Worm (Caenorhabditis elegans) whole organism, mixed stage, embryonic: ENCODE data around the gene C36A4.10.

ENCODE experiments used
- M03D4.4 ChIP-seq: sonication (generic microtip); optimal IDR thresholded peaks from 2 replicates; lab custom pipeline; 2017; ENCODE audit warnings: mild to moderate bottlenecking, missing genetic modification characterization, missing compliant biosample characterization
- bed-3 ChIP-seq: fragments of 200-800 bp; sonication (Bioruptor generic); optimal IDR thresholded peaks from 3 replicates; lab custom pipeline; 2018; ENCODE audit warnings: mild to moderate bottlenecking, missing genetic modification characterization, moderate library complexity, missing compliant biosample characterization
- ceh-39 ChIP-seq: fragments of 150-350 bp; optimal IDR thresholded peaks from 2 replicates; lab custom pipeline; 2014; ENCODE audit warnings: missing biosample characterization, missing genetic modification characterization
- ceh-43 ChIP-seq: fragments of 200-800 bp; sonication (Bioruptor generic); optimal IDR thresholded peaks from 2 replicates; lab custom pipeline; 2018; ENCODE audit warnings: mild to moderate bottlenecking, missing genetic modification characterization, moderate library complexity, missing compliant biosample characterization
- ceh-83 ChIP-seq: fragments of 200-800 bp; sonication (Bioruptor generic); optimal IDR thresholded peaks from 2 replicates; lab custom pipeline; 2018; ENCODE audit warnings: mild to moderate bottlenecking, missing genetic modification characterization, missing compliant biosample characterization
- ces-1 ChIP-seq: fragments of 150-350 bp; optimal IDR thresholded peaks from 2 replicates; lab custom pipeline; 2014; ENCODE audit warnings: missing biosample characterization, missing genetic modification reagents, missing genetic modification characterization
- cnd-1 ChIP-seq: fragments of 200-800 bp; sonication (Bioruptor generic); optimal IDR thresholded peaks from 2 replicates; lab custom pipeline; 2018; ENCODE audit warnings: mild to moderate bottlenecking, missing genetic modification characterization, missing compliant biosample characterization
- drap-1 ChIP-seq: fragments of 200-800 bp; sonication (Bioruptor generic); optimal IDR thresholded peaks from 3 replicates; lab custom pipeline; 2018; ENCODE audit warnings: mild to moderate bottlenecking, missing genetic modification characterization, missing compliant biosample characterization
- elt-1 ChIP-seq: sonication (generic microtip); optimal IDR thresholded peaks from 2 replicates; lab custom pipeline; 2017; ENCODE audit warnings: missing genetic modification characterization, mild to moderate bottlenecking, missing compliant biosample characterization, antibody characterized with exemption, moderate library complexity, borderline replicate concordance; ENCODE audit not compliant: insufficient read depth
- elt-3 ChIP-seq: fragments of 150-350 bp; optimal IDR thresholded peaks from 2 replicates; lab custom pipeline; 2014; ENCODE audit warnings: missing biosample characterization, missing genetic modification characterization
- flh-1 ChIP-seq: fragments of 200-800 bp; sonication (Bioruptor generic); optimal IDR thresholded peaks from 2 replicates; lab custom pipeline; 2018; ENCODE audit warnings: mild to moderate bottlenecking, missing genetic modification characterization, moderate library complexity, missing compliant biosample characterization
- ham-2 ChIP-seq: fragments of 200-800 bp; sonication (Bioruptor generic); optimal IDR thresholded peaks from 2 replicates; lab custom pipeline; 2018; ENCODE audit warnings: mild to moderate bottlenecking, missing genetic modification characterization, missing compliant biosample characterization
- hlh-1 ChIP-seq: fragments of 150-350 bp; optimal IDR thresholded peaks from 2 replicates; lab custom pipeline; 2014; ENCODE audit warnings: missing biosample characterization, missing genetic modification reagents, missing genetic modification characterization
- lin-13 ChIP-seq: fragments of 150-350 bp; optimal IDR thresholded peaks from 2 replicates; lab custom pipeline; 2014; ENCODE audit warnings: missing biosample characterization, missing genetic modification characterization
- lin-32 ChIP-seq: fragments of 200-800 bp; sonication (Bioruptor generic); optimal IDR thresholded peaks from 2 replicates; lab custom pipeline; 2018; ENCODE audit warnings: mild to moderate bottlenecking, missing genetic modification characterization, missing compliant biosample characterization
- lsy-2 ChIP-seq: fragments of 150-350 bp; optimal IDR thresholded peaks from 2 replicates; lab custom pipeline; 2014; ENCODE audit warnings: missing biosample characterization, missing genetic modification characterization
- mab-5 ChIP-seq: fragments of 150-350 bp; optimal IDR thresholded peaks from 2 replicates; lab custom pipeline; 2014; ENCODE audit warnings: missing biosample characterization, missing genetic modification characterization
- mep-1 ChIP-seq: fragments of 150-350 bp; optimal IDR thresholded peaks from 2 replicates; lab custom pipeline; 2017; ENCODE audit warnings: missing biosample characterization, missing genetic modification reagents, missing genetic modification characterization, inconsistent platforms
- mls-2 ChIP-seq: sonication (generic microtip); optimal IDR thresholded peaks from 2 replicates; lab custom pipeline; 2016; ENCODE audit warnings: mild to moderate bottlenecking, missing genetic modification characterization, moderate library complexity, missing compliant biosample characterization
- nhr-2 ChIP-seq: fragments of 150-350 bp; optimal IDR thresholded peaks from 2 replicates; lab custom pipeline; 2014; ENCODE audit warnings: missing biosample characterization, missing genetic modification characterization
- nhr-28 ChIP-seq: fragments of 150-350 bp; optimal IDR thresholded peaks from 2 replicates; lab custom pipeline; 2014; ENCODE audit warnings: missing biosample characterization, missing genetic modification characterization
- pha-4 ChIP-seq: fragments of 150-350 bp; optimal IDR thresholded peaks from 2 replicates; lab custom pipeline; 2018; ENCODE audit warnings: missing biosample characterization, missing genetic modification reagents, missing genetic modification characterization
- sem-2 ChIP-seq: fragments of 200-800 bp; sonication (Bioruptor generic); optimal IDR thresholded peaks from 2 replicates; lab custom pipeline; 2018; ENCODE audit warnings: mild to moderate bottlenecking, missing genetic modification characterization, missing compliant biosample characterization
- snpc-4 ChIP-seq: fragments of 150-350 bp; optimal IDR thresholded peaks from 2 replicates; lab custom pipeline; 2014; ENCODE audit warnings: missing biosample characterization, missing genetic modification characterization
- sptf-1 ChIP-seq: sonication (generic microtip); optimal IDR thresholded peaks from 2 replicates; lab custom pipeline; 2017; ENCODE audit warnings: mild to moderate bottlenecking, missing genetic modification characterization, moderate library complexity, missing compliant biosample characterization
- unc-120 ChIP-seq: sonication (generic microtip); optimal IDR thresholded peaks from 2 replicates; lab custom pipeline; 2017; ENCODE audit warnings: missing genetic modification characterization, missing compliant biosample characterization; ENCODE audit not compliant: poor library complexity, severe bottlenecking
- zip-8 ChIP-seq: fragments of 150-350 bp; optimal IDR thresholded peaks from 2 replicates; lab custom pipeline; 2014; ENCODE audit warnings: missing biosample characterization, missing genetic modification characterization
- ztf-11 ChIP-seq: fragments of 150-350 bp; optimal IDR thresholded peaks from 2 replicates; lab custom pipeline; 2014; ENCODE audit warnings: missing biosample characterization, missing genetic modification characterization

C36A4.10 gene

ce11 chrIII:3831381-3831780, at the start of gene C36A4.10:
TSS of gene C36A4.10 (minus strand) at chrIII:3831481.
- TF ChIP-seq cnd-1 (tag; lab: Kevin White, UChicago) (peak; percentile 1), zip-8 (tag; lab: Kevin White, UChicago) (peak; percentile 29), ces-1 (GFP tag; lab: Kevin White, UChicago) (no peak)

DNA sequence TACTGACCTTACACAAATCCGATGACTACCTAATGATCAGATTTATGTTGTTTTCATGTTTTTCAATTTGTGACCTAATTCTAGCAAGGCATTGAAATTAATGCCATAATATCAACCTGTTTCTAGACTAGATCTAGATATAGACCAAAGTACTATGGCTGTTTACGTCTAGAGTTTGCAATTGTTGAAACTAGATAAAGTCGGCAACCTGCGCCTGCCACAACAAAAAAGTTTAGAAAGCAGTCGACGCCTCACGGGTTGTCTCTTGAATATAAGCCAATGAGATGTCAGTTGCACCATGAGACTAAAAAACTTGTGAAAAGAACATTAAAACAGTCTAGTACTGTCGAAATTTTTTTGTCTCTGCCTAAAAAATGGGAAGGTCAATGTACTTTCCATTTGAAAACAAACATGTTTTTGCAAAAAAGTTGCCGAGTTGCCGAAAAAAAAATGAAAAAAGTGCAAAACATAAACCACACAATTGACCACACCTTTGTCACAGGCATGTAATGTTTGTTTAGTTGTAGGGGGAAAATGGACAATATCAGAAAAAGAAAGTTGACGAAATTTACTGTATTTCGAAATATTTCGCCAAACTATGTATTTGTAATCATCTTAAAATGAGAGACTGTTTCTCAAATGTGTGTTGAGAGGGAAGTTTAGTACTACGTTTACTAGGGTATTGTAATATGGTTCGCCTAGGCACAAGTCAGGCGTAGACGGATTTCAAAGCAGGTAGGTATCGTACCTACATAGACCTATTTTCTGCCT, 47.9 kb upstream of the C36A4.10 start:
- TF ChIP-seq ztf-11 (tag; lab: Kevin White, UChicago) (no peak), unc-120 (no peak), ces-1 (GFP tag; lab: Kevin White, UChicago) (no peak), pha-4 (tag; lab: Kevin White, UChicago) (no peak), sptf-1 (tag; lab: Kevin White, UChicago) (no peak), hlh-1 (no peak)

- peak; percentile 6 for TF ChIP-seq sptf-1 (tag; lab: Kevin White, UChicago)
- peak; percentile 3 for TF ChIP-seq ztf-11 (tag; lab: Kevin White, UChicago)
- TF ChIP-seq flh-1 = no peak
- peak; percentile 97 for TF ChIP-seq zip-8 (tag; lab: Kevin White, UChicago)
- no peak for TF ChIP-seq lin-32
- TF ChIP-seq ceh-43 = no peak
- peak; percentile 84 for TF ChIP-seq nhr-2
- no peak for TF ChIP-seq bed-3 (GFP tag; lab: Kevin White, UChicago)
- TF ChIP-seq cnd-1 (tag; lab: Kevin White, UChicago) = no peak
- TF ChIP-seq ceh-39 (tag; lab: Kevin White, UChicago) = no peak
- no peak for TF ChIP-seq lin-13 (tag; lab: Kevin White, UChicago)
- no peak for TF ChIP-seq ham-2 (GFP tag; lab: Kevin White, UChicago)
These were observed 45.1 kb upstream of the C36A4.10 start for ce11 chrIII:3876197-3876897.

ce11 chrIII:3875608-3876007, 44.3 kb upstream of the C36A4.10 start:
- TF ChIP-seq ceh-83 (GFP tag; lab: Kevin White, UChicago) = no peak
- no peak for TF ChIP-seq mep-1 (tag; lab: Kevin White, UChicago)
- TF ChIP-seq ces-1 (GFP tag; lab: Kevin White, UChicago) = no peak
- no peak for TF ChIP-seq snpc-4
- no peak for TF ChIP-seq ham-2 (GFP tag; lab: Kevin White, UChicago)
- no peak for TF ChIP-seq drap-1 (GFP tag; lab: Kevin White, UChicago)
- TF ChIP-seq nhr-28 (tag; lab: Kevin White, UChicago) = no peak

DNA sequence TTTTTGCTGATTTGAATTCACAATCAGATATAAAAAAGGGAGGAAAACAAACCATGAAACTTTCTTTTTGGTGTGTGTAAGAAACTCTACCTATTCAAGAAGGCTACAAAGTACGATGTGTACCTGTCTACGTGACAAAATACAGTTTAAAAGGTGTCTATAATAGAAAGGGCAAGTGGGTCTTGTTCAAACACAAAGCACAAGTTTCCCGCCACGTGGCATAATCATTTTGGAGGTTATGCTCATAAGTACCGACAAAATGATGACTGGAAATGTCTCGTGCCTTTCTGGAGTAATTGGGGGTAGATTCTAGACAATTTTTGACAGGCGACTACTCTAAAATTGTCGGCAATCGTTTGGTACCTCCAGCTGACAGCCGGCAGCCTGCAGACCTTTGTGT, 43.6 kb upstream of the C36A4.10 start:
- TF ChIP-seq elt-3 (tag; lab: Kevin White, UChicago) (no peak), lsy-2 (tag; lab: Kevin White, UChicago) (no peak), mab-5 (tag; lab: Kevin White, UChicago) (no peak), nhr-28 (tag; lab: Kevin White, UChicago) (no peak), M03D4.4 (no peak), sem-2 (GFP tag; lab: Kevin White, UChicago) (no peak), pha-4 (tag; lab: Kevin White, UChicago) (no peak), ceh-83 (GFP tag; lab: Kevin White, UChicago) (no peak), mep-1 (tag; lab: Kevin White, UChicago) (no peak), ceh-39 (tag; lab: Kevin White, UChicago) (no peak), flh-1 (no peak), hlh-1 (no peak), mls-2 (tag; lab: Kevin White, UChicago) (no peak)
- TF ChIP-seq, all 35 proteins: peak for 0

- TF ChIP-seq elt-1 (peak; percentile 43), sem-2 (GFP tag; lab: Kevin White, UChicago) (no peak), elt-3 (tag; lab: Kevin White, UChicago) (peak; percentile 68)
These were observed 43.2 kb upstream of the C36A4.10 start for ce11 chrIII:3874492-3874891.
